Worm (Caenorhabditis elegans) whole organism, L3 larva: ENCODE results near the gene nos-2.

Experiments used
- R02D3.7 ChIP-seq: fragments of 150-350 bp; optimal IDR thresholded peaks from 2 replicates; lab custom pipeline; 2014; ENCODE audit warnings: missing biosample characterization, missing genetic modification characterization
- aly-2 ChIP-seq: fragments of 150-350 bp; optimal IDR thresholded peaks from 2 replicates; lab custom pipeline; 2014; ENCODE audit warnings: missing biosample characterization, missing genetic modification characterization
- ama-1 ChIP-seq: fragments of 150-350 bp; optimal IDR thresholded peaks from 2 replicates; lab custom pipeline; 2018
- ceh-28 ChIP-seq: fragments of 150-350 bp; optimal IDR thresholded peaks from 2 replicates; lab custom pipeline; 2014; ENCODE audit warnings: missing biosample characterization, missing genetic modification reagents, missing genetic modification characterization
- ceh-82 ChIP-seq: fragments of 150-350 bp; optimal IDR thresholded peaks from 2 replicates; lab custom pipeline; 2014; ENCODE audit warnings: missing biosample characterization, missing genetic modification characterization
- lin-39 ChIP-seq: fragments of 150-350 bp; optimal IDR thresholded peaks from 2 replicates; lab custom pipeline; 2018; ENCODE audit warnings: missing biosample characterization, missing genetic modification reagents, missing genetic modification characterization
- lsy-12 ChIP-seq: sonication (generic microtip); optimal IDR thresholded peaks from 2 replicates; lab custom pipeline; 2016; ENCODE audit warnings: mild to moderate bottlenecking, missing genetic modification characterization, missing compliant biosample characterization
- nfya-1 ChIP-seq: sonication (generic microtip); optimal IDR thresholded peaks from 2 replicates; lab custom pipeline; 2017; ENCODE audit warnings: missing genetic modification characterization, mild to moderate bottlenecking, missing compliant biosample characterization, antibody characterized with exemption, moderate library complexity; ENCODE audit not compliant: insufficient read depth
- nhr-25 ChIP-seq: sonication (generic microtip); optimal IDR thresholded peaks from 2 replicates; lab custom pipeline; 2017; ENCODE audit warnings: missing biosample characterization, missing genetic modification characterization
- tbx-2 ChIP-seq: sonication (generic microtip); optimal IDR thresholded peaks from 2 replicates; lab custom pipeline; 2016; ENCODE audit warnings: mild to moderate bottlenecking, missing genetic modification characterization, missing compliant biosample characterization
- unc-62 ChIP-seq: fragments of 150-350 bp; sonication (generic microtip); optimal IDR thresholded peaks from 4 replicates; lab custom pipeline; 2014; ENCODE audit warnings: missing biosample characterization, missing genetic modification reagents, missing genetic modification characterization

ce11 chrII:7049470-7049869 lies 15.9 kb upstream of the nos-2 start:
- TF ChIP-seq aly-2 (tag; lab: Kevin White, UChicago) (no peak), lsy-12 (tag; lab: Kevin White, UChicago) (no peak), nfya-1 (tag; lab: Kevin White, UChicago) (no peak), nhr-25 (tag; lab: Kevin White, UChicago) (no peak), lin-39 (tag; lab: Kevin White, UChicago) (no peak), ama-1 (no peak), ceh-82 (tag; lab: Kevin White, UChicago) (no peak), ceh-28 (tag; lab: Kevin White, UChicago) (no peak), R02D3.7 (tag; lab: Kevin White, UChicago) (no peak), unc-62 (no peak), tbx-2 (tag; lab: Kevin White, UChicago) (no peak)
